Worm (Caenorhabditis elegans): Measurements from ENCODE around the gene F38B6.7.
A peak's percentile ranks its signal among the peaks of the same experiment; 100 is the strongest.

F38B6.7 gene

ce11 chrX:6740983-6741365, 42.8 kb upstream of the F38B6.7 start:
- TF ChIP-seq xbp-1 (tag; optimal IDR thresholded peaks at IDR 0.05) (peak; percentile 44), mep-1 (tag; optimal IDR thresholded peaks at IDR 0.05) (peak; percentile 46), nhr-11 (tag; optimal IDR thresholded peaks at IDR 0.05) (peak; percentile 72), ama-1 (optimal IDR thresholded peaks at IDR 0.05) (peak; percentile 52), mef-2 (tag; optimal IDR thresholded peaks at IDR 0.05) (peak; percentile 40), C16A3.4 (tag; optimal IDR thresholded peaks at IDR 0.05) (peak; percentile 59), lin-14 (GFP tag; optimal IDR thresholded peaks at IDR 0.05) (peak; percentile 85), efl-1 (optimal IDR thresholded peaks at IDR 0.05) (peak; percentile 12 to 34), efl-1 (GFP tag; optimal IDR thresholded peaks at IDR 0.05 in 1 of 2) (peak in 1 of 2 experiments; percentile 20), unc-130 (tag; optimal IDR thresholded peaks at IDR 0.05) (peak; percentile 92), snu-23 (GFP tag; optimal IDR thresholded peaks at IDR 0.05) (peak; percentile 85), grh-1 (GFP tag; IDR thresholded peaks at IDR 0.05) (peak; percentile 67), unc-30 (tag; optimal IDR thresholded peaks at IDR 0.05) (no peak), rnt-1 (tag; optimal IDR thresholded peaks at IDR 0.05) (peak; percentile 93), Y116A8C.19 (tag; optimal IDR thresholded peaks at IDR 0.05; ENCODE audit: borderline replicate concordance) (no peak), nhr-20 (tag; optimal IDR thresholded peaks at IDR 0.05) (peak; percentile 86), snpc-4 (tag; optimal IDR thresholded peaks at IDR 0.05) (peak; percentile 5), egl-27 (tag; optimal IDR thresholded peaks at IDR 0.05) (no peak), mdl-1 (tag; optimal IDR thresholded peaks at IDR 0.05) (peak in 1 of 2 experiments; percentile 81), sptf-1 (tag; optimal IDR thresholded peaks at IDR 0.05) (no peak), nhr-85 (tag) (peak; percentile 83), ceh-88 (GFP tag; IDR thresholded peaks at IDR 0.05) (peak; percentile 22; the same call in 1 of the 2 replicates), C34B4.2 (tag; optimal IDR thresholded peaks at IDR 0.05) (no peak), lin-13 (GFP tag; optimal IDR thresholded peaks at IDR 0.05) (peak; percentile 2), nhr-90 (tag; optimal IDR thresholded peaks at IDR 0.05; ENCODE audit: poor library complexity) (peak; percentile 20), swsn-7 (tag; optimal IDR thresholded peaks at IDR 0.05) (peak; percentile 47), elt-3 (tag; optimal IDR thresholded peaks at IDR 0.05) (peak in 2 of 6 experiments; percentile 4 to 64), lin-35 (GFP tag; optimal IDR thresholded peaks at IDR 0.05) (peak in 1 of 2 experiments; percentile 73), lin-15B (tag; optimal IDR thresholded peaks at IDR 0.05) (no peak), tbx-2 (tag; optimal IDR thresholded peaks at IDR 0.05) (peak; percentile 76), nhr-19 (GFP tag; conservative IDR thresholded peaks at IDR 0.05) (peak; percentile 90), lir-3 (tag; optimal IDR thresholded peaks at IDR 0.05; ENCODE audit: poor library complexity) (peak; percentile 80), unc-86 (tag; optimal IDR thresholded peaks at IDR 0.05) (no peak), C04F5.9 (tag; optimal IDR thresholded peaks at IDR 0.05) (peak; percentile 4), aha-1 (tag; optimal IDR thresholded peaks at IDR 0.05) (no peak), nhr-47 (tag; optimal IDR thresholded peaks at IDR 0.05) (peak; percentile 49), sup-37 (GFP tag; optimal IDR thresholded peaks at IDR 0.05) (peak; percentile 58), unc-98 (GFP tag; IDR thresholded peaks at IDR 0.05) (peak; percentile 42; the same call in 1 of the 2 replicates), mab-9 (GFP tag; IDR thresholded peaks at IDR 0.05) (peak; percentile 65), lin-39 (tag; optimal IDR thresholded peaks at IDR 0.05) (peak; percentile 83), hlh-4 (tag; optimal IDR thresholded peaks at IDR 0.05) (no peak), sox-4 (tag; optimal IDR thresholded peaks at IDR 0.05) (peak; percentile 12), dpl-1 (GFP tag; optimal IDR thresholded peaks at IDR 0.05) (peak in 2 of 3 experiments; percentile 21 to 37), lsy-2 (tag; optimal IDR thresholded peaks at IDR 0.05) (peak; percentile 40 to 49), nhr-71 (tag; optimal IDR thresholded peaks at IDR 0.05) (peak; percentile 95), ztf-4 (tag; optimal IDR thresholded peaks at IDR 0.05) (peak; percentile 56), blmp-1 (tag; optimal IDR thresholded peaks at IDR 0.05) (peak; percentile 43), irx-1 (tag; optimal IDR thresholded peaks at IDR 0.05) (peak; percentile 28), pag-3 (tag; optimal IDR thresholded peaks at IDR 0.05; ENCODE audit: borderline replicate concordance, insufficient read depth) (no peak)
